Worm (Caenorhabditis elegans): ENCODE measurements around the gene bub-3.

The bub-3 gene

DNA sequence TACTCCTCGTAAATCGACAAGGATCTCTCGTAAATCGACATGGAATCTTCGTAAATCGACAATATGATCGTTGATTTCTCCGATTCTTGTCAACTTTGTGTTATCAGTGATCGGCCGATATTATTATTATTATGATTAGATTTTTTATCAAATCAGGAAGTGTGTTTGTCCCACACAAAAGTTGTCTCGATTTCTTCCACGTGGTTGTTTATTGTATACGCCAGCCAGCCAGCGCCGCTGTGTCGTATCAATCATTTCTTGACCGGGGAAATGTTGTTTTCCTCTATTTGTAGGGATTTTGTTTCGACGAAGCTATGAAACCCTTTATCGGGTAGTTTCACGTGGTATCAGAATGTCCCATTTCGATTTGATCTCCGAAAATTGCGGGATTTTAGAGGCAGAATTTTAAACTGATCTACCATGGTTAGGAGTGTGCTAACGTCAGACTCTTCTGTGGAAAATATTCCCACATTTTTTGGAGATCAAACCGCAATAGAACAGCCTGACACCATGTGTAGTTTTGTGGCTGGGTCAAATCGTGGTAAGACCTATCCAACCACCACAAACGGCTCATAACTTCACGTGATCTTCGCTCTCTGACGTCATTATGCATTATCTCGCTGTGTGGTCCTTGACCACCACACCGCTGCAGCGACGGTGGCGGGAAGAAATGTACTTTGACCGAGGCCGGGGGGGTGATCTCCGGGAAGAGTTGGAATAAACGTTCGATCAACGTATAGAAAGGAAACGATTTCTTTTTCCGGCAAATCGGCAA is 12.1 kb downstream of the bub-3 start:
- TF ChIP-seq daf-16 (GFP tag; optimal IDR thresholded peaks at IDR 0.05): no peak
- TF ChIP-seq daf-16 (tag; optimal IDR thresholded peaks at IDR 0.05): peak; percentile 99
- peak; percentile 52 for TF ChIP-seq mxl-3 (GFP tag; optimal IDR thresholded peaks at IDR 0.05)
- no peak for TF ChIP-seq ZK546.5 (tag; optimal IDR thresholded peaks at IDR 0.05)
- no peak for TF ChIP-seq lin-15B (tag; optimal IDR thresholded peaks at IDR 0.05)
- peak; percentile 10 for TF ChIP-seq pqm-1 (tag; optimal IDR thresholded peaks at IDR 0.05)
- 0 out of 2 replicates have a peak, but pooled peaks have one; percentile 12 for TF ChIP-seq lin-1 (GFP tag; IDR thresholded peaks at IDR 0.05)
- TF ChIP-seq dmd-6 (GFP tag; IDR thresholded peaks at IDR 0.05): peak; percentile 61
- no peak for TF ChIP-seq egl-43 (GFP tag; IDR thresholded peaks at IDR 0.05)
- TF ChIP-seq attf-4 (tag; optimal IDR thresholded peaks at IDR 0.05): no peak
- peak; percentile 42 for TF ChIP-seq aha-1 (tag)
- peak in 1 of 2 experiments; percentile 1 for TF ChIP-seq lsy-2 (tag; optimal IDR thresholded peaks at IDR 0.05)
- TF ChIP-seq Y75B8A.6 (GFP tag; IDR thresholded peaks at IDR 0.05): no peak
- TF ChIP-seq nhr-42 (GFP tag; IDR thresholded peaks at IDR 0.05): 0 out of 2 replicates have a peak, but pooled peaks have one; percentile 51
- peak; percentile 23 for TF ChIP-seq hlh-30 (tag; optimal IDR thresholded peaks at IDR 0.05; ENCODE audit: insufficient read depth)
- no peak for TF ChIP-seq daf-12 (tag; optimal IDR thresholded peaks at IDR 0.05)
- no peak for TF ChIP-seq cey-2 (tag; optimal IDR thresholded peaks at IDR 0.05; ENCODE audit: borderline replicate concordance, insufficient read depth)
- no peak for TF ChIP-seq lir-3 (tag; optimal IDR thresholded peaks at IDR 0.05)
- TF ChIP-seq nhr-28 (tag; optimal IDR thresholded peaks at IDR 0.05): peak; percentile 67
- peak in 1 of 2 experiments; percentile 68 for TF ChIP-seq mdl-1 (tag; optimal IDR thresholded peaks at IDR 0.05)
- TF ChIP-seq nhr-77 (tag; optimal IDR thresholded peaks at IDR 0.05): peak; percentile 84
- no peak for TF ChIP-seq hmg-1.1 (GFP tag; IDR thresholded peaks at IDR 0.05)
- no peak for TF ChIP-seq vab-7 (GFP tag; IDR thresholded peaks at IDR 0.05)
- peak in 1 of 2 experiments; percentile 22 for TF ChIP-seq hif-1 (tag; optimal IDR thresholded peaks at IDR 0.05)
- TF ChIP-seq dve-1 (tag; optimal IDR thresholded peaks at IDR 0.05; ENCODE audit: insufficient read depth): peak; percentile 77
- no peak for TF ChIP-seq fkh-10 (GFP tag; optimal IDR thresholded peaks at IDR 0.05)
- TF ChIP-seq lim-7 (GFP tag; IDR thresholded peaks at IDR 0.05): no peak
- TF ChIP-seq php-3 (GFP tag; IDR thresholded peaks at IDR 0.05): peak; percentile 39; the same call in 1 of the 2 replicates
- TF ChIP-seq nhr-111 (GFP tag; optimal IDR thresholded peaks at IDR 0.05): no peak
- no peak for TF ChIP-seq dmd-9 (GFP tag; IDR thresholded peaks at IDR 0.05)
- TF ChIP-seq daf-19 (GFP tag; conservative IDR thresholded peaks at IDR 0.05): no peak
- peak; percentile 51 for TF ChIP-seq nhr-48 (tag; optimal IDR thresholded peaks at IDR 0.05)
- peak; percentile 29 for TF ChIP-seq mes-2 (tag; optimal IDR thresholded peaks at IDR 0.05; ENCODE audit: poor library complexity, severe bottlenecking)
- peak; percentile 61 for TF ChIP-seq nhr-102 (tag; optimal IDR thresholded peaks at IDR 0.05)
- peak; percentile 87 for TF ChIP-seq hlh-11 (tag; optimal IDR thresholded peaks at IDR 0.05)
- TF ChIP-seq Y5F2A.4 (GFP tag; optimal IDR thresholded peaks at IDR 0.05): no peak
- TF ChIP-seq T26A8.4 (GFP tag; IDR thresholded peaks at IDR 0.05): no peak

DNA sequence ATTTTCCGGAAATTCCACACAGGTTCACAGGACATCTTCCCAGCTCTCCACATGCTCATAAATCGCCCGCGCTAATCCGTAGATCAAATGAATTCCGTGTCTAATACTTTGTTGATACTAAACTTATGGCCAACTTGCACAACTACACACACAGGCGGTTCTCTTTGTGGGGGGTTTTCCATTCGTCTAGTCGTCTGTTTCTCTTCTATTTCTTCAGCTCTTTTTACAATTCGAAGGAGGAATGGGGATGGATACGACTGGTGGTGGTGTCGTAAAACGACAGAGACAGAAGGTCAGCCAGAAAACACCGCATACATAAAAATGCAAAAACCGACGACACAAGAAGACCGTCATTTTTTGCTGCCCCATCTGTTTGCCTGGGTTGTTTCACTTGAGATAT is 13.6 kb downstream of the bub-3 start:
- TF ChIP-seq nhr-11 (tag; optimal IDR thresholded peaks at IDR 0.05) (no peak), mdt-29 (GFP tag; IDR thresholded peaks at IDR 0.05) (no peak), madf-5 (GFP tag; IDR thresholded peaks at IDR 0.05) (no peak), zfp-2 (tag; optimal IDR thresholded peaks at IDR 0.05) (no peak), aha-1 (tag) (peak; percentile 83)

All from whole organism, L4 larva.